Worm (Caenorhabditis elegans): ENCODE data around the gene ZK1010.8.

DNA sequence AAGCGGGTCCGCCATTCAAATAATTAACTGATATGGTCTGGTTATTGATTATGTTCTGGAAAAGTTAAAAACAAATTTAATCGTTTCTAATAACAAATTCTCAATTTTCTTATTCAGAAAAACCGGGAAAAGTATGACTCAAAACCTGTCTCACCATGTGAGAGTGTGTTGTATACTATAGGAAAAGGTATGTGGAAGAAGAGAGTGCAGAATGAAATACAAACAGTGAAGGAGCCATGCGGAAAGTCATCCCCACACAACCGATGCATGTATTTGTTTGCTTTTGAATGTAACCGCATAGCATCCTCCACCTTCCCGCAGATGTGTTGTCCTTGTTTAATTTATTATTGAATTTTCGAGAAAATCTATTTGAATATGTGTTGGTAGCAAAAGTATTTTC, at the start of gene ZK1010.8:
- TF ChIP-seq hmbx-1 (tag; optimal IDR thresholded peaks at IDR 0.05), result no peak
- no peak for TF ChIP-seq ama-1 (optimal IDR thresholded peaks at IDR 0.05)
- no peak for TF ChIP-seq flt-1 (GFP tag; IDR thresholded peaks at IDR 0.05)
- no peak for TF ChIP-seq F13C5.2 (tag; optimal IDR thresholded peaks at IDR 0.05)
- no peak for TF ChIP-seq ets-7 (tag; optimal IDR thresholded peaks at IDR 0.05)
- TF ChIP-seq tra-4 (tag; optimal IDR thresholded peaks at IDR 0.05), result no peak
- TF ChIP-seq ceh-13 (GFP tag; optimal IDR thresholded peaks at IDR 0.05), result no peak
- no peak for TF ChIP-seq pes-1 (GFP tag; IDR thresholded peaks at IDR 0.05)
- TF ChIP-seq B0310.2 (tag; optimal IDR thresholded peaks at IDR 0.05), result no peak
- TF ChIP-seq aly-1 (tag; optimal IDR thresholded peaks at IDR 0.05), result no peak
- no peak for TF ChIP-seq tbx-11 (GFP tag; IDR thresholded peaks at IDR 0.05)
- no peak for TF ChIP-seq scrt-1 (GFP tag; IDR thresholded peaks at IDR 0.05)
- no peak for TF ChIP-seq ceh-36 (tag; optimal IDR thresholded peaks at IDR 0.05)
